Worm (Caenorhabditis elegans) whole organism, L3 larva: ENCODE measurements around the gene C14B9.2.

Source experiments
- aly-2 ChIP-seq: fragments of 150-350 bp; optimal IDR thresholded peaks from 2 replicates; lab custom pipeline; 2014; ENCODE audit warnings: missing biosample characterization, missing genetic modification characterization
- nfya-1 ChIP-seq: sonication (generic microtip); optimal IDR thresholded peaks from 2 replicates; lab custom pipeline; 2017; ENCODE audit warnings: missing genetic modification characterization, mild to moderate bottlenecking, missing compliant biosample characterization, antibody characterized with exemption, moderate library complexity; ENCODE audit not compliant: insufficient read depth
- ztf-4 ChIP-seq: fragments of 150-350 bp; optimal IDR thresholded peaks from 2 replicates; lab custom pipeline; 2014; ENCODE audit warnings: missing biosample characterization, missing genetic modification characterization

- TF ChIP-seq nfya-1 (tag; lab: Kevin White, UChicago), result no peak
- no peak for TF ChIP-seq aly-2 (tag; lab: Kevin White, UChicago)
- no peak for TF ChIP-seq ztf-4 (tag; lab: Kevin White, UChicago)
Measured at ce11 chrIII:8178924-8179323, 45.5 kb downstream of the C14B9.2 start, which contains the start of gene C50C3.5.
